Worm (Caenorhabditis elegans) whole organism, L2 larva: ENCODE results near the gene F35G2.1.

Experiments
- ZK546.5 ChIP-seq: sonication (generic microtip); optimal IDR thresholded peaks from 2 replicates; lab custom pipeline; 2017; ENCODE audit warnings: missing biosample characterization, missing genetic modification characterization
- dmd-4 ChIP-seq: sonication (generic microtip); optimal IDR thresholded peaks from 2 replicates; lab custom pipeline; 2017; ENCODE audit warnings: missing biosample characterization, missing genetic modification characterization
- egl-27 ChIP-seq: sonication (generic microtip); optimal IDR thresholded peaks from 3 replicates; lab custom pipeline; 2017; ENCODE audit warnings: missing biosample characterization, missing genetic modification reagents, missing genetic modification characterization
- elt-1 ChIP-seq: fragments of 150-350 bp; optimal IDR thresholded peaks from 2 replicates; lab custom pipeline; 2014; ENCODE audit warnings: missing biosample characterization, missing genetic modification characterization
- lin-39 ChIP-seq: fragments of 150-350 bp; optimal IDR thresholded peaks from 2 replicates; lab custom pipeline; 2014; ENCODE audit warnings: missing biosample characterization, missing genetic modification reagents, missing genetic modification characterization
- lsy-2 ChIP-seq, 2 experiments: fragments of 150-350 bp in 1 of 2; sonication (generic microtip) in 1 of 2; optimal IDR thresholded peaks; 2 replicates each; lab custom pipeline; 2014 to 2017; ENCODE audit warnings: missing biosample characterization in 2 of 2, missing genetic modification characterization in 2 of 2
- nhr-237 ChIP-seq: fragments of 150-350 bp; optimal IDR thresholded peaks from 2 replicates; lab custom pipeline; 2014; ENCODE audit warnings: missing biosample characterization, missing genetic modification characterization
- peb-1 ChIP-seq: fragments of 150-350 bp; optimal IDR thresholded peaks from 2 replicates; lab custom pipeline; 2014; ENCODE audit warnings: missing biosample characterization, missing genetic modification characterization
- snpc-4 ChIP-seq: fragments of 150-350 bp; optimal IDR thresholded peaks from 2 replicates; lab custom pipeline; 2014; ENCODE audit warnings: missing biosample characterization, missing genetic modification characterization
- ztf-4 ChIP-seq: fragments of 150-350 bp; optimal IDR thresholded peaks from 2 replicates; lab custom pipeline; 2014; ENCODE audit warnings: missing biosample characterization, missing genetic modification characterization

ce11 chrIV:12162732-12163131 lies 40.3 kb upstream of the F35G2.1 start:
- TF ChIP-seq lin-39 (no peak), peb-1 (tag; lab: Kevin White, UChicago) (no peak), ztf-4 (no peak), ZK546.5 (tag; lab: Kevin White, UChicago) (no peak), dmd-4 (tag; lab: Kevin White, UChicago) (no peak), snpc-4 (tag; lab: Kevin White, UChicago) (no peak), elt-1 (tag; lab: Kevin White, UChicago) (no peak), egl-27 (tag; lab: Kevin White, UChicago) (no peak), lsy-2 (tag; optimal IDR thresholded peaks at IDR 0.05; lab: Kevin White, UChicago) (no peak), nhr-237 (no peak)
